Worm (Caenorhabditis elegans) whole organism, early embryonic: ENCODE measurements around the gene gskl-1.
"Not testable (repeated sequence)": the region's sequence is repeated elsewhere in the genome, so short reads cannot be mapped to it uniquely, and the experiment has no call there.

Experiments
- B0310.2 ChIP-seq: sonication (generic microtip); optimal IDR thresholded peaks from 2 replicates; lab custom pipeline; 2016; ENCODE audit warnings: mild to moderate bottlenecking, missing genetic modification characterization, missing compliant biosample characterization
- F13C5.2 ChIP-seq: sonication (generic microtip); optimal IDR thresholded peaks from 2 replicates; lab custom pipeline; 2017; ENCODE audit warnings: mild to moderate bottlenecking, missing genetic modification characterization, inconsistent platforms, missing compliant biosample characterization
- aly-1 ChIP-seq: sonication (generic microtip); optimal IDR thresholded peaks from 2 replicates; lab custom pipeline; 2016; ENCODE audit warnings: missing genetic modification characterization, missing compliant biosample characterization
- ama-1 ChIP-seq: fragments of 150-350 bp; optimal IDR thresholded peaks from 2 replicates; lab custom pipeline; 2014
- ceh-13 ChIP-seq: fragments of 200-800 bp; sonication (Bioruptor generic); optimal IDR thresholded peaks from 2 replicates; lab custom pipeline; 2018; ENCODE audit warnings: mild to moderate bottlenecking, missing genetic modification characterization, missing compliant biosample characterization
- ceh-36 ChIP-seq: sonication (generic microtip); optimal IDR thresholded peaks from 2 replicates; lab custom pipeline; 2016; ENCODE audit warnings: missing genetic modification characterization, inconsistent platforms, missing compliant biosample characterization
- ets-7 ChIP-seq: sonication (generic microtip); optimal IDR thresholded peaks from 2 replicates; lab custom pipeline; 2016; ENCODE audit warnings: missing genotype, missing genetic modification characterization, missing compliant biosample characterization
- flt-1 ChIP-seq: fragments of 200-800 bp; sonication (Bioruptor generic); IDR thresholded peaks from 2 replicates; pipeline ENCODE4 v1.3.6; 2022; ENCODE audit warnings: missing genetic modification characterization, missing compliant biosample characterization
- hmbx-1 ChIP-seq: sonication (generic microtip); optimal IDR thresholded peaks from 2 replicates; lab custom pipeline; 2016; ENCODE audit warnings: mild to moderate bottlenecking, missing genetic modification characterization, missing compliant biosample characterization
- hmg-4 ChIP-seq: fragments of 200-800 bp; sonication (Bioruptor generic); optimal IDR thresholded peaks from 2 replicates; lab custom pipeline; 2018; ENCODE audit warnings: mild to moderate bottlenecking, missing genetic modification characterization, missing compliant biosample characterization
- hnd-1 ChIP-seq: sonication (generic microtip); optimal IDR thresholded peaks from 2 replicates; lab custom pipeline; 2016; ENCODE audit warnings: missing genetic modification characterization, missing compliant biosample characterization
- pes-1 ChIP-seq: fragments of 200-800 bp; sonication (Bioruptor generic); IDR thresholded peaks from 2 replicates; pipeline ENCODE4 v1.3.6; 2022; ENCODE audit warnings: missing genetic modification reagents, missing genetic modification characterization, missing compliant biosample characterization
- scrt-1 ChIP-seq: fragments of 200-800 bp; sonication (Bioruptor generic); IDR thresholded peaks from 2 replicates; pipeline ENCODE4 v1.3.6; 2022; ENCODE audit warnings: missing genetic modification characterization, missing compliant biosample characterization
- sea-1 ChIP-seq: fragments of 200-800 bp; sonication (Bioruptor generic); conservative IDR thresholded peaks from 2 replicates; pipeline ENCODE4 v1.3.6; 2022; ENCODE audit warnings: missing genetic modification characterization, missing compliant biosample characterization
- tbx-11 ChIP-seq: fragments of 200-800 bp; sonication (Bioruptor generic); IDR thresholded peaks from 2 replicates; pipeline ENCODE4 v1.3.6; 2022; ENCODE audit warnings: missing genetic modification characterization, missing compliant biosample characterization
- tbx-37 ChIP-seq: fragments of 200-800 bp; sonication (Bioruptor generic); conservative IDR thresholded peaks from 2 replicates; pipeline ENCODE4 v1.3.6; 2022; ENCODE audit warnings: missing genetic modification reagents, missing genetic modification characterization, missing compliant biosample characterization
- tra-4 ChIP-seq: sonication (generic microtip); optimal IDR thresholded peaks from 2 replicates; lab custom pipeline; 2017; ENCODE audit warnings: missing genetic modification characterization, missing compliant biosample characterization

Gene gskl-1

ce11 chrII:10947317-10947716 lies at the start of gene gskl-1, which contains the start of gene tceb-3:
Gene gskl-1, plus strand, starts transcription at chrII:10947559.
Gene tceb-3, minus strand, starts transcription at chrII:10947417.
- TF ChIP-seq B0310.2 (tag; lab: Kevin White, UChicago) (no peak), ceh-13 (GFP tag; lab: Kevin White, UChicago) (no peak), scrt-1 (GFP tag; lab: Robert Waterston, UW) (no peak), tra-4 (tag; lab: Kevin White, UChicago) (no peak)

- no peak for TF ChIP-seq tbx-37 (GFP tag; lab: Robert Waterston, UW)
- no peak for TF ChIP-seq hmbx-1
- no peak for TF ChIP-seq hnd-1 (tag; lab: Kevin White, UChicago)
Observed at ce11 chrII:10898998-10899397, 48.4 kb upstream of the gskl-1 start.

ce11 chrII:10902104-10902503 lies 45.3 kb upstream of the gskl-1 start, which contains the start of gene gly-1:
Gene gly-1, minus strand, starts transcription at chrII:10902204.
- TF ChIP-seq tbx-11 (GFP tag; lab: Robert Waterston, UW) (no peak), pes-1 (GFP tag; lab: Robert Waterston, UW) (no peak), scrt-1 (GFP tag; lab: Robert Waterston, UW) (no peak), hmbx-1 (no peak), sea-1 (GFP tag; lab: Robert Waterston, UW) (no peak), ama-1 (no peak), F13C5.2 (tag; lab: Kevin White, UChicago) (no peak), flt-1 (no peak), tbx-37 (GFP tag; lab: Robert Waterston, UW) (no peak), ets-7 (tag; lab: Kevin White, UChicago) (no peak), aly-1 (no peak), hnd-1 (tag; lab: Kevin White, UChicago) (no peak), B0310.2 (tag; lab: Kevin White, UChicago) (no peak), tra-4 (tag; lab: Kevin White, UChicago) (no peak)

- not testable (repeated sequence) for TF ChIP-seq ceh-13 (GFP tag; lab: Kevin White, UChicago); ceh-36 (tag; lab: Kevin White, UChicago); B0310.2 (tag; lab: Kevin White, UChicago)
Observed at ce11 chrII:10904379-10904778, 43.0 kb upstream of the gskl-1 start, which contains the start of gene sra-12. Gene sra-12, minus strand, starts transcription at chrII:10904479.

- no peak for TF ChIP-seq scrt-1 (GFP tag; lab: Robert Waterston, UW)
- no peak for TF ChIP-seq flt-1
- TF ChIP-seq aly-1 = no peak
- TF ChIP-seq hnd-1 (tag; lab: Kevin White, UChicago) = no peak
- no peak for TF ChIP-seq pes-1 (GFP tag; lab: Robert Waterston, UW)
- TF ChIP-seq hmg-4 (GFP tag; lab: Kevin White, UChicago) = no peak
- TF ChIP-seq sea-1 (GFP tag; lab: Robert Waterston, UW) = no peak
- no peak for TF ChIP-seq ceh-13 (GFP tag; lab: Kevin White, UChicago)
- TF ChIP-seq tbx-37 (GFP tag; lab: Robert Waterston, UW) = no peak
Observed at ce11 chrII:10910219-10910618, 37.1 kb upstream of the gskl-1 start, which contains the start of gene sra-11. Gene sra-11, minus strand, starts transcription at chrII:10910319.

ce11 chrII:10912995-10913394 lies 34.4 kb upstream of the gskl-1 start:
- TF ChIP-seq sea-1 (GFP tag; lab: Robert Waterston, UW) (no peak), hmg-4 (GFP tag; lab: Kevin White, UChicago) (no peak), tbx-37 (GFP tag; lab: Robert Waterston, UW) (no peak), ceh-13 (GFP tag; lab: Kevin White, UChicago) (no peak), ets-7 (tag; lab: Kevin White, UChicago) (no peak), pes-1 (GFP tag; lab: Robert Waterston, UW) (no peak), scrt-1 (GFP tag; lab: Robert Waterston, UW) (no peak), hnd-1 (tag; lab: Kevin White, UChicago) (no peak), aly-1 (no peak), flt-1 (no peak), hmbx-1 (no peak), ama-1 (no peak), ceh-36 (tag; lab: Kevin White, UChicago) (no peak), tbx-11 (GFP tag; lab: Robert Waterston, UW) (no peak), tra-4 (tag; lab: Kevin White, UChicago) (no peak), B0310.2 (tag; lab: Kevin White, UChicago) (no peak), F13C5.2 (tag; lab: Kevin White, UChicago) (no peak)

ce11 chrII:10914366-10914765 lies 33.0 kb upstream of the gskl-1 start, which contains the start of gene F44F4.15:
Gene F44F4.15, plus strand, starts transcription at chrII:10914666.
- no peak for TF ChIP-seq tbx-37 (GFP tag; lab: Robert Waterston, UW)
- no peak for TF ChIP-seq tbx-11 (GFP tag; lab: Robert Waterston, UW)
- TF ChIP-seq flt-1 = no peak
- TF ChIP-seq ceh-36 (tag; lab: Kevin White, UChicago) = no peak
- TF ChIP-seq ets-7 (tag; lab: Kevin White, UChicago) = no peak
- no peak for TF ChIP-seq sea-1 (GFP tag; lab: Robert Waterston, UW)
- TF ChIP-seq tra-4 (tag; lab: Kevin White, UChicago) = no peak
- no peak for TF ChIP-seq F13C5.2 (tag; lab: Kevin White, UChicago)
- TF ChIP-seq ceh-13 (GFP tag; lab: Kevin White, UChicago) = no peak
- TF ChIP-seq aly-1 = no peak
- no peak for TF ChIP-seq hmbx-1
- TF ChIP-seq ama-1 = no peak
- no peak for TF ChIP-seq hmg-4 (GFP tag; lab: Kevin White, UChicago)

- no peak for TF ChIP-seq tbx-37 (GFP tag; lab: Robert Waterston, UW)
- TF ChIP-seq pes-1 (GFP tag; lab: Robert Waterston, UW) = no peak
- TF ChIP-seq flt-1 = no peak
- no peak for TF ChIP-seq scrt-1 (GFP tag; lab: Robert Waterston, UW)
- no peak for TF ChIP-seq sea-1 (GFP tag; lab: Robert Waterston, UW)
- no peak for TF ChIP-seq ceh-36 (tag; lab: Kevin White, UChicago)
- no peak for TF ChIP-seq hmbx-1
- TF ChIP-seq tbx-11 (GFP tag; lab: Robert Waterston, UW) = no peak
- TF ChIP-seq ceh-13 (GFP tag; lab: Kevin White, UChicago) = no peak
- TF ChIP-seq ets-7 (tag; lab: Kevin White, UChicago) = no peak
- no peak for TF ChIP-seq B0310.2 (tag; lab: Kevin White, UChicago)
- TF ChIP-seq F13C5.2 (tag; lab: Kevin White, UChicago) = no peak
- TF ChIP-seq hnd-1 (tag; lab: Kevin White, UChicago) = no peak
- no peak for TF ChIP-seq tra-4 (tag; lab: Kevin White, UChicago)
- no peak for TF ChIP-seq aly-1
- no peak for TF ChIP-seq hmg-4 (GFP tag; lab: Kevin White, UChicago)
- TF ChIP-seq ama-1 = no peak
Observed at ce11 chrII:10915732-10916131, 31.6 kb upstream of the gskl-1 start, which contains the start of gene F44F4.9. Gene F44F4.9, minus strand, starts transcription at chrII:10915832.
